Worm (Caenorhabditis elegans): ENCODE measurements around the gene T04C9.2.

- TF ChIP-seq ahr-1 (tag; optimal IDR thresholded peaks at IDR 0.05): no peak
- TF ChIP-seq fkh-6 (tag; optimal IDR thresholded peaks at IDR 0.05): no peak
- no peak for TF ChIP-seq unc-86 (tag; optimal IDR thresholded peaks at IDR 0.05)
- no peak for TF ChIP-seq nhr-11 (tag; optimal IDR thresholded peaks at IDR 0.05)
- TF ChIP-seq hlh-6 (tag; optimal IDR thresholded peaks at IDR 0.05): no peak
- TF ChIP-seq F13H6.1 (tag; optimal IDR thresholded peaks at IDR 0.05): no peak
- no peak for TF ChIP-seq unc-55 (GFP tag; optimal IDR thresholded peaks at IDR 0.05)
- TF ChIP-seq hlh-13 (GFP tag; optimal IDR thresholded peaks at IDR 0.05): no peak
- no peak for TF ChIP-seq ama-1 (optimal IDR thresholded peaks at IDR 0.05)
Observed at ce11 chrIII:5942104-5942503, 49.6 kb upstream of the T04C9.2 start.
